Fruit fly (Drosophila melanogaster) Kc167 (cell line): ENCODE results near the gene CG7049.

ENCODE experiments used
- Myc ChIP-seq: fragments of >200 bp; optimal IDR thresholded peaks from 2 replicates; lab custom pipeline; 2017; ENCODE audit warnings: missing external identifiers
- h ChIP-seq: fragments of >200 bp; optimal IDR thresholded peaks from 3 replicates; lab custom pipeline; 2018; ENCODE audit warnings: missing external identifiers

DNA sequence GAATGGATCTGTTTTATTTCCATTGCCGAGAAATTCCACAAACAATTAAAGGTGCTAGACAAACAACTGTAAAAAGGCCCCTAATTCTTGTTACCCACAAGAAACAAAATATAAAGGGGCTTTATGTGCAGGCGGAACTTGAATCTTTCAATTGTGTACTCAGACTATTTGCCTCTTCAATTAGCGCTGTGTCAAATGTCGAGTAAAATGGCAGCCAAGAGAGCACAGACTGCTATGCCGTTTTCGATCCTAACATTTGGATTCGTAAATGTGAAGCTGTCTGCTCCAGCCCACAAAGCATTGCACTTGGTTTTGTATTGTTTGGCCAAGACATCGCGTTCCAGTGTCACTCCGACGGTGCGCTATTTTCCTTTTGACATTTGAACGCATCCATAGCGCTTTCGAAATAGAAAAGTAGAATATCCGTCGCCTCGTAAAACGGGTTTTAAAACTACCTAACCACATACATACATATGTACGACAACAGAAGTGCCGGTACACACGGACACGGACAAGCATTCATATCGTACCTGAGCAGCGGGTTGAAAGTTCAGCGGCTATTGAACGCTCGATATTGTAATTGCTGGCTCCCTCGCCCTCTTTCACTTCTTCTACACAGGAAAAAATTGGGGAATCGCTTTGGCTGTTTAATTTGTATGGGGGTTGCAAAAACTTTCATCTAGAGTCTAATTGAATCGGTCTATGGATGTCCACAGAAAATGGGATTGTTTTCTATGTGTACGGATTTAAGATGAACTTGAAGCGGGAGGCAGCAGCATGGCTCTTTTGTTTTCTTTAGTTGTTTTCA lies 9.8 kb downstream of the CG7049 start:
- TF ChIP-seq h (lab: Kevin White, UChicago) (no peak), Myc (lab: Kevin White, UChicago) (no peak)
